Worm (Caenorhabditis elegans): Measurements from ENCODE around the gene grl-4.

The grl-4 gene

DNA sequence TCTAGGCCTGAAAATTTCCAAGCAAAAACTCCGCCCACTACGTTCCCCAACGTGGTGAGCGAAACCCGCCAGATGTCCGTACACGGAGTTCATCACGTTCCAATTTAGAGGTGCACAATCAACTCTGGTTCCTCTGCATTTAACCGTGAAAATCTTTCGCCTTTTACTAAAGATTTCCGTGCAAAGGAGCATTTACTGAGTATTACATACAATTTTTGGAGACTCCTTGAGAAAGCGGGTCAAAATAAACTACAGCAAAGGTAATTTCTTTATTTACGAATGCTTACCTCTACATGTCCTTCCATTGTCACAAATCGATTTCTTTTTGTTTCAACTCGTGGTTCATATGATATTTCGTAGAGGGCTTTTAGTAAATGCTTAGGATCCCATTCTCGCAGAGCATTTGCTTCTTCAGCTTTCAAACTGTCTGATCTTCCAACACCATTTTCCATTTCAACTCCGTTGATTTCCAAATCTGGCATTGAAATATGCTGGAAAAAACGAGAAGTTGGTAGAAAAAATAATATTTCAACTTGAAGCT is 6.1 kb upstream of the grl-4 start, which contains the start of gene F42C5.9 (continued):
- peak; percentile 61 for TF ChIP-seq ama-1 (optimal IDR thresholded peaks at IDR 0.05)
- no peak for TF ChIP-seq nhr-11 (tag; optimal IDR thresholded peaks at IDR 0.05)

DNA sequence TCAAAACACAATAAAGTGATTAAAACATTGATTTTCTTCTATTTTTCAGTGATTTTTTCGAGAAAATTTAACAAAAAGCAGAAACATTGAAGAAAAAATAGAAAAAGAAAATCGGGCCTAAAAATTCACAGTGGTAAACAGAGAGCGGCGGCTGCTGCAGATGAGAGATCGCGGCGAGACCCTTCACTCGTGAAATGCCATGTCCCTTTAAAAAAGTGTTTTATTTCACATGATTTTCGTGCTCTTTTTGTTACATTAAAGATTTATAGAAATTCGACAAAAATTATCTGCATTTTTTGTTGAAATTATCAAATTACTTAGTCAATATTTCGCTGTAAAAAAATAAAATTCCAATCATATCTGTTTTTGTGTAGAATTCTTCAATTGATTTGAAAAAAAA is 3.4 kb upstream of the grl-4 start:
- peak; percentile 84 for TF ChIP-seq unc-55 (GFP tag; optimal IDR thresholded peaks at IDR 0.05)
- no peak for TF ChIP-seq unc-62 (GFP tag; optimal IDR thresholded peaks at IDR 0.05)
- TF ChIP-seq gmeb-1 (tag; optimal IDR thresholded peaks at IDR 0.05) = peak; percentile 64
- TF ChIP-seq blmp-1 (tag; optimal IDR thresholded peaks at IDR 0.05; ENCODE audit: insufficient read depth) = peak; percentile 26
- TF ChIP-seq ztf-11 (tag; optimal IDR thresholded peaks at IDR 0.05) = no peak
- TF ChIP-seq sem-4 (tag; optimal IDR thresholded peaks at IDR 0.05) = peak; percentile 28
- TF ChIP-seq nhr-6 (tag; optimal IDR thresholded peaks at IDR 0.05) = no peak
- peak; percentile 68 for TF ChIP-seq crh-2 (tag; optimal IDR thresholded peaks at IDR 0.05)
- TF ChIP-seq ceh-16 (tag; optimal IDR thresholded peaks at IDR 0.05) = no peak
- no peak for TF ChIP-seq skn-1 (tag; optimal IDR thresholded peaks at IDR 0.05)
- no peak for TF ChIP-seq ztf-1 (GFP tag; conservative IDR thresholded peaks at IDR 0.05)
- no peak for TF ChIP-seq elt-3 (tag; optimal IDR thresholded peaks at IDR 0.05)
- no peak for TF ChIP-seq elt-1 (tag; optimal IDR thresholded peaks at IDR 0.05)
- TF ChIP-seq F13H6.1 (tag; optimal IDR thresholded peaks at IDR 0.05) = peak; percentile 36
- no peak for TF ChIP-seq nhr-12 (tag; optimal IDR thresholded peaks at IDR 0.05)
- TF ChIP-seq peb-1 (tag; optimal IDR thresholded peaks at IDR 0.05) = no peak
- no peak for TF ChIP-seq nhr-21 (tag; optimal IDR thresholded peaks at IDR 0.05)
- TF ChIP-seq nhr-129 (tag; optimal IDR thresholded peaks at IDR 0.05) = peak; percentile 35
- TF ChIP-seq ama-1 (optimal IDR thresholded peaks at IDR 0.05) = no peak
- no peak for TF ChIP-seq mab-5 (tag; optimal IDR thresholded peaks at IDR 0.05)
- TF ChIP-seq sma-9 (GFP tag; optimal IDR thresholded peaks at IDR 0.05) = peak; percentile 30
- no peak for TF ChIP-seq sma-9 (tag; optimal IDR thresholded peaks at IDR 0.05)
- peak; percentile 61 for TF ChIP-seq lin-11 (tag; optimal IDR thresholded peaks at IDR 0.05)
- peak; percentile 43 for TF ChIP-seq snpc-4 (tag; optimal IDR thresholded peaks at IDR 0.05)
- no peak for TF ChIP-seq ceh-82 (tag; optimal IDR thresholded peaks at IDR 0.05)
- peak; percentile 52 for TF ChIP-seq lin-13 (GFP tag; optimal IDR thresholded peaks at IDR 0.05)
- peak; percentile 0 to 83 for TF ChIP-seq lsy-2 (tag; optimal IDR thresholded peaks at IDR 0.05)
- no peak for TF ChIP-seq nhr-77 (tag; optimal IDR thresholded peaks at IDR 0.05)
- peak; percentile 12 for TF ChIP-seq sma-3 (GFP tag; optimal IDR thresholded peaks at IDR 0.05)
- TF ChIP-seq fos-1 (tag; optimal IDR thresholded peaks at IDR 0.05) = peak; percentile 37
- no peak for TF ChIP-seq nhr-10 (tag; optimal IDR thresholded peaks at IDR 0.05)
- no peak for TF ChIP-seq egl-27 (tag; optimal IDR thresholded peaks at IDR 0.05)
- peak; percentile 72 for TF ChIP-seq C34F6.9 (tag; optimal IDR thresholded peaks at IDR 0.05)
- TF ChIP-seq nhr-25 (tag; optimal IDR thresholded peaks at IDR 0.05) = peak; percentile 54
- no peak for TF ChIP-seq ztf-4 (tag; optimal IDR thresholded peaks at IDR 0.05)

DNA sequence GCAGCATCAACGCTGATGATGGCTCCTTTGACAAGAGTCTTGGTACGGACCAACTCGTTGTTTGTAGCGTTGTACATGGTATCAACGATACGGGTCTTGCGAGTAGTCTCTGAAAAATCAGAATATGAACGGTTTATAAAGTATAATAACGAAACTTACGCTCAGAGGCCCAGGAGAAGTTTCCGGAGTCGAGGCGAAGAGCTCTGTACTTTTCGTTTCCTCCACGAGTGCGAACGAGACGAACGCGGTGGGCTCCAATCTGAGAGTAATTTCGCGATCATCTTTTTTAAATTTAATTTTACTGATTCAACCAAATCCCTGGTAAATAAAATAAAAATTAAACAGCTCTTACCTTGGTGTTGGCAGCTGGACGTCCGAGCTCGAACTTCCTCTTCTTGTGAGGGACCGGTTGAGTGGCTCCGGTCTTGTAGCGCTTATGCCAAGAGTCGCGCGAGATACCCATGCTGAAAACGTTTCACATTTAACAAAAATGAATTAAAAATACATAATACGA is 2.9 kb upstream of the grl-4 start, which contains the start of gene rps-8:
Gene rps-8 (minus strand): TSS at position 464 of the 514 bp plus-strand sequence.
- TF ChIP-seq nhr-25 (tag; optimal IDR thresholded peaks at IDR 0.05) (no peak), sma-3 (GFP tag; optimal IDR thresholded peaks at IDR 0.05) (no peak)

DNA sequence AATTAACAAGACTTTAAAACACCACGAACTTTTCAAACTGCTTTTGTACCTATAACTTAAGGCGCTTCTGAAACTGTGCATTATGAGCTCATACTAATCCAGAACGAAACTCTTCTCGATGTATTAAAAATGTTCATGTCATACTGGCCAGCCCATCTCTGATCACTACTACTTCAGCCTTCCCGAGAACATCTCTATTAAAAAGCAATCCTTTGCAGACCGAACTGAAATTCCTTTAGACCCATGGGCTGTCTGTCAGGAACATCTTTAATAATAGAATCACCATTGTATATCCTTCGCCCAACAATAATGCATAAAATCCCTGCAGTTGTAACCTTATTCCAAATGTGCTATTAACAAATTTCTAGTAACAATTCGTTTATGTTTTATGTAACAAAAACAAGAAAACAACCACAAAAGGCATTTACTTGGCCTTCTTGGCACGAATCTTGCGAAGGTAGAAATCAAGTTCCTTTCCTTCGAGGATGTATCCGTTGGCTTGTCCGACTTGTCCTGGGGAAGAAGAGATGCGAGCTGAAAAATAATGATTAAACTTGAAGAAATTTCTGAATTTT is 2.1 kb upstream of the grl-4 start:
- no peak for TF ChIP-seq fos-1 (tag; optimal IDR thresholded peaks at IDR 0.05)
- TF ChIP-seq gmeb-1 (tag; optimal IDR thresholded peaks at IDR 0.05) = no peak
- TF ChIP-seq nhr-237 (tag; optimal IDR thresholded peaks at IDR 0.05) = no peak
- no peak for TF ChIP-seq nhr-11 (tag; optimal IDR thresholded peaks at IDR 0.05)
- no peak for TF ChIP-seq crh-2 (tag; optimal IDR thresholded peaks at IDR 0.05)
- no peak for TF ChIP-seq elt-1 (tag; optimal IDR thresholded peaks at IDR 0.05)
- no peak for TF ChIP-seq sma-9 (GFP tag; optimal IDR thresholded peaks at IDR 0.05)
- no peak for TF ChIP-seq sma-9 (tag; optimal IDR thresholded peaks at IDR 0.05)
- no peak for TF ChIP-seq unc-62 (GFP tag; optimal IDR thresholded peaks at IDR 0.05)
- TF ChIP-seq ama-1 (optimal IDR thresholded peaks at IDR 0.05) = no peak
- TF ChIP-seq lin-39 (tag; optimal IDR thresholded peaks at IDR 0.05) = no peak
- no peak for TF ChIP-seq blmp-1 (tag; optimal IDR thresholded peaks at IDR 0.05; ENCODE audit: insufficient read depth)
- TF ChIP-seq nhr-10 (tag; optimal IDR thresholded peaks at IDR 0.05) = no peak
- no peak for TF ChIP-seq R02D3.7 (tag; optimal IDR thresholded peaks at IDR 0.05)
